Worm (Caenorhabditis elegans): ENCODE measurements around the gene Y38F2AR.3.

DNA sequence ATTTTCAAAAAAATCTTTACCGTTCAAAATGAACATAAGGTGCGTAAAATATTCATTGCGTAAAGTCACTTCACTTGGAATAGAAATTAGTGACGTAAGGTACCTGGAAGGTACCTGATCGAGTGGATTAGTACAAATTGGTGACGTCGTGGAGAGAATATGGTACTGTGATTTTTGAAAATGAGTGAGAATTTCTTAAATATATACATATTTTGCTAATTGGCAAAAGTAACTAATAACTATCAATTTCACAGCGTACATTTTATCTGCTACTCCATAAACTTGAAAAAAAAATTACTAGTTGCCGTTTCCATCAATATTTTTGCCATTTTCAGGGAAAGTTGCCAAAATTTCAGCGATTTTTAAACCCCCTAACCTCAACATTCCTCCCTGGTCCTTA, 32.9 kb downstream of the Y38F2AR.3 start:
- TF ChIP-seq nhr-237 (tag; optimal IDR thresholded peaks at IDR 0.05) (no peak), nhr-28 (tag; optimal IDR thresholded peaks at IDR 0.05) (no peak), unc-62 (GFP tag; optimal IDR thresholded peaks at IDR 0.05) (no peak), pha-4 (tag; optimal IDR thresholded peaks at IDR 0.05) (no peak), tbx-8 (GFP tag; optimal IDR thresholded peaks at IDR 0.05) (no peak), nhr-76 (tag; optimal IDR thresholded peaks at IDR 0.05) (no peak), elt-3 (tag; optimal IDR thresholded peaks at IDR 0.05) (no peak)

Data from whole organism, mixed stage, embryonic.